Fruit fly (Drosophila melanogaster) whole organism: Measurements from ENCODE around the gene DIP2.

ENCODE experiments used
- CG8478 ChIP-seq: fragments of >200 bp; optimal IDR thresholded peaks from 2 replicates; lab custom pipeline; 2018; ENCODE audit warnings: inconsistent platforms
- Dll ChIP-seq: fragments of >200 bp; optimal IDR thresholded peaks from 2 replicates; lab custom pipeline; 2017
- EcR ChIP-seq, 2 experiments: fragments of >200 bp; optimal IDR thresholded peaks; 2 replicates each; lab custom pipeline; 2017; ENCODE audit warnings: missing biosample characterization in 2 of 2, missing genetic modification characterization in 2 of 2, missing genetic modification reagents in 2 of 2
- pan ChIP-seq: fragments of >200 bp; optimal IDR thresholded peaks from 2 replicates; lab custom pipeline; 2017
- psq ChIP-seq: fragments of >200 bp; optimal IDR thresholded peaks from 2 replicates; lab custom pipeline; 2017
- usp ChIP-seq: fragments of >200 bp; optimal IDR thresholded peaks from 2 replicates; lab custom pipeline; 2017; ENCODE audit warnings: missing biosample characterization, missing genetic modification characterization, mixed read lengths

The DIP2 gene

dm6 chr3L:247482-248225, 10.1 kb downstream of the DIP2 start, which contains the start of gene mthl14:
Gene mthl14 (plus strand): TSS chr3L:247491.
- TF ChIP-seq CG8478 (lab: Kevin White, UChicago) (no peak), usp (GFP tag; lab: Kevin White, UChicago) (no peak), psq (lab: Kevin White, UChicago) (no peak), EcR (GFP tag; optimal IDR thresholded peaks at IDR 0.05; lab: Kevin White, UChicago) (no peak), pan (no peak), Dll (lab: Kevin White, UChicago) (no peak)

dm6 chr3L:246644-247199, 11.0 kb downstream of the DIP2 start:
- TF ChIP-seq EcR (GFP tag; optimal IDR thresholded peaks at IDR 0.05; lab: Kevin White, UChicago): no peak
- no peak for TF ChIP-seq pan
- no peak for TF ChIP-seq psq (lab: Kevin White, UChicago)
- TF ChIP-seq CG8478 (lab: Kevin White, UChicago): no peak
- no peak for TF ChIP-seq Dll (lab: Kevin White, UChicago)
- TF ChIP-seq usp (GFP tag; lab: Kevin White, UChicago): no peak

- TF ChIP-seq Dll (lab: Kevin White, UChicago) (no peak), psq (lab: Kevin White, UChicago) (no peak), CG8478 (lab: Kevin White, UChicago) (no peak), usp (GFP tag; lab: Kevin White, UChicago) (no peak), EcR (GFP tag; optimal IDR thresholded peaks at IDR 0.05; lab: Kevin White, UChicago) (no peak), pan (no peak)
Observed at dm6 chr3L:234337-234736, 23.4 kb downstream of the DIP2 start.

- TF ChIP-seq psq (lab: Kevin White, UChicago) (no peak), CG8478 (lab: Kevin White, UChicago) (no peak), Dll (lab: Kevin White, UChicago) (no peak), EcR (GFP tag; optimal IDR thresholded peaks at IDR 0.05; lab: Kevin White, UChicago) (no peak), usp (GFP tag; lab: Kevin White, UChicago) (no peak), pan (no peak)
Observed at dm6 chr3L:233251-233650, 24.5 kb downstream of the DIP2 start, which contains the start of gene CG34453. Gene CG34453 (minus strand): TSS chr3L:233351.

dm6 chr3L:232267-232666, 25.5 kb downstream of the DIP2 start, which contains the start of gene CG34454:
Gene CG34454 (minus strand): TSS chr3L:232350.
- no peak for TF ChIP-seq usp (GFP tag; lab: Kevin White, UChicago)
- TF ChIP-seq Dll (lab: Kevin White, UChicago): no peak
- TF ChIP-seq pan: no peak
- no peak for TF ChIP-seq EcR (GFP tag; optimal IDR thresholded peaks at IDR 0.05; lab: Kevin White, UChicago)
- no peak for TF ChIP-seq psq (lab: Kevin White, UChicago)
- TF ChIP-seq CG8478 (lab: Kevin White, UChicago): no peak

dm6 chr3L:231504-231903, 26.2 kb downstream of the DIP2 start, which contains the start of gene CG42846:
Gene CG42846 (minus strand): TSS chr3L:231604.
- TF ChIP-seq CG8478 (lab: Kevin White, UChicago) (no peak), pan (no peak), EcR (GFP tag; optimal IDR thresholded peaks at IDR 0.05; lab: Kevin White, UChicago) (no peak), psq (lab: Kevin White, UChicago) (no peak), usp (GFP tag; lab: Kevin White, UChicago) (no peak), Dll (lab: Kevin White, UChicago) (no peak)

dm6 chr3L:225120-225519, 32.6 kb downstream of the DIP2 start:
- no peak for TF ChIP-seq Dll (lab: Kevin White, UChicago)
- TF ChIP-seq CG8478 (lab: Kevin White, UChicago): no peak
- no peak for TF ChIP-seq psq (lab: Kevin White, UChicago)
- no peak for TF ChIP-seq EcR (GFP tag; optimal IDR thresholded peaks at IDR 0.05; lab: Kevin White, UChicago)
- no peak for TF ChIP-seq usp (GFP tag; lab: Kevin White, UChicago)
- TF ChIP-seq pan: no peak

- TF ChIP-seq usp (GFP tag; lab: Kevin White, UChicago) (no peak), CG8478 (lab: Kevin White, UChicago) (peak; percentile 45), pan (no peak), EcR (GFP tag; optimal IDR thresholded peaks at IDR 0.05; lab: Kevin White, UChicago) (no peak), Dll (lab: Kevin White, UChicago) (no peak), psq (lab: Kevin White, UChicago) (no peak)
Observed at dm6 chr3L:224004-224951, 33.5 kb downstream of the DIP2 start.

dm6 chr3L:223019-223902, 34.5 kb downstream of the DIP2 start, which contains the start of the genes pyx and CG33229:
Gene pyx (minus strand): TSS chr3L:223069.
Gene CG33229 (plus strand): TSS chr3L:223852.
- TF ChIP-seq psq (lab: Kevin White, UChicago) (no peak), CG8478 (lab: Kevin White, UChicago) (no peak), Dll (lab: Kevin White, UChicago) (no peak), pan (no peak), usp (GFP tag; lab: Kevin White, UChicago) (no peak), EcR (GFP tag; optimal IDR thresholded peaks at IDR 0.05; lab: Kevin White, UChicago) (no peak)
